Worm (Caenorhabditis elegans) whole organism, young adult: ENCODE results near the gene stg-1.

ENCODE experiments used
- B0019.2 ChIP-seq: fragments of 200-800 bp; sonication (Bioruptor generic); conservative IDR thresholded peaks from 2 replicates; pipeline ENCODE4 v1.3.6; 2022; ENCODE audit warnings: missing genetic modification reagents, missing genetic modification characterization, missing compliant biosample characterization
- B0035.1 ChIP-seq: sonication (generic microtip); optimal IDR thresholded peaks from 2 replicates; lab custom pipeline; 2016; ENCODE audit warnings: missing genetic modification characterization, mild to moderate bottlenecking, missing compliant biosample characterization, missing genotype, missing genetic modification reagents
- B0336.3 ChIP-seq: fragments of 200-800 bp; sonication (Bioruptor generic); IDR thresholded peaks from 2 replicates; pipeline ENCODE4 v1.3.6; 2022; ENCODE audit warnings: missing genetic modification characterization, missing compliant biosample characterization
- F10E7.11 ChIP-seq: sonication (generic microtip); optimal IDR thresholded peaks from 2 replicates; lab custom pipeline; 2017; ENCODE audit warnings: mild to moderate bottlenecking, missing genetic modification characterization, moderate library complexity, missing compliant biosample characterization
- F33H1.4 ChIP-seq: fragments of 200-800 bp; sonication (Bioruptor generic); IDR thresholded peaks from 2 replicates; pipeline ENCODE4 v1.3.6; 2022; ENCODE audit warnings: missing genetic modification reagents, missing genetic modification characterization, missing compliant biosample characterization
- F37B4.10 ChIP-seq: fragments of 200-800 bp; sonication (Bioruptor generic); IDR thresholded peaks from 2 replicates; pipeline ENCODE4 v1.3.6; 2022; ENCODE audit warnings: missing genetic modification characterization, missing compliant biosample characterization
- F57A8.1 ChIP-seq: fragments of 200-800 bp; sonication (Bioruptor generic); optimal IDR thresholded peaks from 2 replicates; lab custom pipeline; 2018; ENCODE audit warnings: mild to moderate bottlenecking, missing genetic modification characterization, moderate library complexity, missing compliant biosample characterization
- T26A5.8 ChIP-seq: sonication (generic microtip); optimal IDR thresholded peaks from 2 replicates; lab custom pipeline; 2016; ENCODE audit warnings: missing genetic modification characterization, missing compliant biosample characterization
- Y56A3A.18 ChIP-seq: fragments of 200-800 bp; sonication (Bioruptor generic); IDR thresholded peaks from 2 replicates; pipeline ENCODE4 v1.3.6; 2022; ENCODE audit warnings: missing genetic modification reagents, missing genetic modification characterization, missing compliant biosample characterization
- ZK185.1 ChIP-seq: sonication (generic microtip); optimal IDR thresholded peaks from 2 replicates; lab custom pipeline; 2016; ENCODE audit warnings: mild to moderate bottlenecking, missing genetic modification characterization, missing compliant biosample characterization; ENCODE audit not compliant: poor library complexity, severe bottlenecking
- attf-5 ChIP-seq: fragments of 200-800 bp; sonication (Bioruptor generic); optimal IDR thresholded peaks from 2 replicates; lab custom pipeline; 2018; ENCODE audit warnings: mild to moderate bottlenecking, missing genetic modification characterization, missing compliant biosample characterization
- attf-6 ChIP-seq: fragments of 200-800 bp; sonication (Bioruptor generic); IDR thresholded peaks from 2 replicates; pipeline ENCODE4 v1.3.6; 2022; ENCODE audit warnings: missing genetic modification reagents, missing genetic modification characterization, missing compliant biosample characterization
- ccch-3 ChIP-seq: fragments of 200-800 bp; sonication (Bioruptor generic); optimal IDR thresholded peaks from 2 replicates; lab custom pipeline; 2018; ENCODE audit warnings: mild to moderate bottlenecking, missing genetic modification characterization, missing compliant biosample characterization
- cebp-1 ChIP-seq, 2 experiments: fragments of 200-800 bp in 1 of 2; sonication (Bioruptor generic) in 1 of 2; sonication (generic microtip) in 1 of 2; IDR thresholded peaks in 1 of 2; optimal IDR thresholded peaks in 1 of 2; 2 replicates each; pipeline versions ENCODE4 v1.3.6 to Lab custom; 2017 to 2022; ENCODE audit warnings: missing compliant biosample characterization in 2 of 2, missing genetic modification characterization in 2 of 2, mild to moderate bottlenecking in 1 of 2, missing genetic modification reagents in 1 of 2, moderate library complexity in 1 of 2
- cebp-2 ChIP-seq: fragments of 200-800 bp; sonication (Bioruptor generic); IDR thresholded peaks from 2 replicates; pipeline ENCODE4 v1.3.6; 2022; ENCODE audit warnings: missing genetic modification characterization, missing compliant biosample characterization
- ceh-79 ChIP-seq: sonication (generic microtip); optimal IDR thresholded peaks from 2 replicates; lab custom pipeline; 2017; ENCODE audit warnings: mild to moderate bottlenecking, missing genetic modification characterization, missing compliant biosample characterization
- ceh-91 ChIP-seq: fragments of 200-800 bp; sonication (Bioruptor generic); IDR thresholded peaks from 2 replicates; pipeline ENCODE4 v1.3.6; 2022; ENCODE audit warnings: missing genetic modification reagents, missing genetic modification characterization, missing compliant biosample characterization
- dpff-1 ChIP-seq: sonication (generic microtip); optimal IDR thresholded peaks from 2 replicates; lab custom pipeline; 2017; ENCODE audit warnings: mild to moderate bottlenecking, missing genetic modification characterization, missing compliant biosample characterization
- egl-44 ChIP-seq: fragments of 200-800 bp; sonication (Bioruptor generic); IDR thresholded peaks from 2 replicates; pipeline ENCODE4 v1.3.6; 2022; ENCODE audit warnings: missing genetic modification reagents, missing genetic modification characterization, missing compliant biosample characterization
- fkh-3 ChIP-seq: sonication (generic microtip); optimal IDR thresholded peaks from 2 replicates; lab custom pipeline; 2016; ENCODE audit warnings: mild to moderate bottlenecking, missing genetic modification characterization, missing compliant biosample characterization
- him-1 ChIP-seq: sonication (generic microtip); optimal IDR thresholded peaks from 2 replicates; lab custom pipeline; 2016; ENCODE audit warnings: missing genotype, missing genetic modification reagents, missing genetic modification characterization, missing compliant biosample characterization
- hlh-12 ChIP-seq: sonication (generic microtip); optimal IDR thresholded peaks from 2 replicates; lab custom pipeline; 2016; ENCODE audit warnings: missing genetic modification characterization, missing compliant biosample characterization
- hsf-1 ChIP-seq: fragments of 200-800 bp; sonication (Bioruptor generic); IDR thresholded peaks from 2 replicates; pipeline ENCODE4 v1.3.6; 2022; ENCODE audit warnings: missing genetic modification reagents, missing genetic modification characterization, missing compliant biosample characterization
- lag-1 ChIP-seq: fragments of 200-800 bp; sonication (Bioruptor generic); IDR thresholded peaks from 2 replicates; pipeline ENCODE4 v1.3.6; 2022; ENCODE audit warnings: missing genetic modification reagents, missing genetic modification characterization, missing compliant biosample characterization
- lin-54 ChIP-seq: fragments of 200-800 bp; sonication (Bioruptor generic); optimal IDR thresholded peaks from 2 replicates; lab custom pipeline; 2018; ENCODE audit warnings: mild to moderate bottlenecking, missing genetic modification characterization, missing compliant biosample characterization
- mxl-1 ChIP-seq: sonication (generic microtip); optimal IDR thresholded peaks from 2 replicates; lab custom pipeline; 2016; ENCODE audit warnings: missing genetic modification characterization, missing compliant biosample characterization
- nfya-2 ChIP-seq: fragments of 200-800 bp; sonication (Bioruptor generic); IDR thresholded peaks from 2 replicates; pipeline ENCODE4 v1.3.6; 2022; ENCODE audit warnings: missing genetic modification reagents, missing genetic modification characterization, missing compliant biosample characterization
- nhr-120 ChIP-seq: fragments of 200-800 bp; sonication (Bioruptor generic); IDR thresholded peaks from 2 replicates; pipeline ENCODE4 v1.3.6; 2022; ENCODE audit warnings: missing genetic modification characterization, missing compliant biosample characterization
- nhr-27 ChIP-seq: fragments of 200-800 bp; sonication (Bioruptor generic); optimal IDR thresholded peaks from 2 replicates; lab custom pipeline; 2018; ENCODE audit warnings: mild to moderate bottlenecking, missing genetic modification characterization, moderate library complexity, missing compliant biosample characterization
- nhr-80 ChIP-seq: sonication (generic microtip); optimal IDR thresholded peaks from 2 replicates; lab custom pipeline; 2016; ENCODE audit warnings: missing genetic modification characterization, missing compliant biosample characterization
- nhr-90 ChIP-seq: sonication (generic microtip); optimal IDR thresholded peaks from 2 replicates; lab custom pipeline; 2016; ENCODE audit warnings: missing genotype, mild to moderate bottlenecking, missing genetic modification characterization, missing compliant biosample characterization
- rcor-1 ChIP-seq: fragments of 200-800 bp; sonication (Bioruptor generic); IDR thresholded peaks from 2 replicates; pipeline ENCODE4 v1.3.6; 2022; ENCODE audit warnings: missing genetic modification reagents, missing genetic modification characterization, missing compliant biosample characterization
- rec-8 ChIP-seq, 2 experiments: sonication (generic microtip); optimal IDR thresholded peaks; 2 replicates each; lab custom pipeline; 2016; ENCODE audit warnings: mild to moderate bottlenecking in 2 of 2, missing genetic modification characterization in 2 of 2, missing genetic modification reagents in 2 of 2, missing genotype in 2 of 2, missing biosample characterization in 1 of 2, missing compliant biosample characterization in 1 of 2, moderate library complexity in 1 of 2
- snpc-1.3 ChIP-seq: sonication (generic microtip); optimal IDR thresholded peaks from 2 replicates; lab custom pipeline; 2017; ENCODE audit warnings: missing genetic modification characterization, mild to moderate bottlenecking, missing compliant biosample characterization, antibody characterized with exemption, moderate library complexity, missing genotype, missing genetic modification reagents; ENCODE audit not compliant: insufficient read depth
- snpc-3.4 ChIP-seq: sonication (generic microtip); optimal IDR thresholded peaks from 2 replicates; lab custom pipeline; 2017; ENCODE audit warnings: missing genetic modification characterization, mild to moderate bottlenecking, missing compliant biosample characterization, antibody characterized with exemption, moderate library complexity, missing genotype, missing genetic modification reagents
- snpc-4 ChIP-seq, 5 experiments: fragments of 150-350 bp in 1 of 5; sonication (generic microtip) in 4 of 5; optimal IDR thresholded peaks; 2 replicates each; lab custom pipeline; 2014 to 2018; ENCODE audit warnings: missing genetic modification characterization in 5 of 5, missing biosample characterization in 3 of 5, antibody characterized with exemption in 2 of 5, mild to moderate bottlenecking in 2 of 5, missing compliant biosample characterization in 2 of 5, missing genotype in 2 of 5, moderate library complexity in 2 of 5, missing genetic modification reagents in 1 of 5
- somi-1 ChIP-seq: fragments of 200-800 bp; sonication (Bioruptor generic); optimal IDR thresholded peaks from 2 replicates; lab custom pipeline; 2018; ENCODE audit warnings: mild to moderate bottlenecking, missing genetic modification characterization, missing compliant biosample characterization
- unc-130 ChIP-seq: sonication (generic microtip); optimal IDR thresholded peaks from 2 replicates; lab custom pipeline; 2016; ENCODE audit warnings: missing genetic modification reagents, missing genetic modification characterization, missing compliant biosample characterization
- unc-62 ChIP-seq: fragments of 150-350 bp; optimal IDR thresholded peaks from 2 replicates; lab custom pipeline; 2014; ENCODE audit warnings: missing biosample characterization, missing genetic modification reagents, missing genetic modification characterization
- zfh-2 ChIP-seq: fragments of 200-800 bp; sonication (Bioruptor generic); conservative IDR thresholded peaks from 2 replicates; pipeline ENCODE4 v1.3.6; 2022; ENCODE audit warnings: missing genetic modification reagents, missing genetic modification characterization, missing compliant biosample characterization
- ztf-18 ChIP-seq: sonication (generic microtip); optimal IDR thresholded peaks from 2 replicates; lab custom pipeline; 2016; ENCODE audit warnings: missing genotype, mild to moderate bottlenecking, missing genetic modification characterization, missing compliant biosample characterization
- ztf-22 ChIP-seq: fragments of 200-800 bp; sonication (Bioruptor generic); optimal IDR thresholded peaks from 2 replicates; lab custom pipeline; 2018; ENCODE audit warnings: mild to moderate bottlenecking, missing genetic modification characterization, moderate library complexity, missing compliant biosample characterization
- ztf-26 ChIP-seq: sonication (generic microtip); optimal IDR thresholded peaks from 2 replicates; lab custom pipeline; 2017; ENCODE audit warnings: missing genetic modification characterization, missing compliant biosample characterization

Gene stg-1

DNA sequence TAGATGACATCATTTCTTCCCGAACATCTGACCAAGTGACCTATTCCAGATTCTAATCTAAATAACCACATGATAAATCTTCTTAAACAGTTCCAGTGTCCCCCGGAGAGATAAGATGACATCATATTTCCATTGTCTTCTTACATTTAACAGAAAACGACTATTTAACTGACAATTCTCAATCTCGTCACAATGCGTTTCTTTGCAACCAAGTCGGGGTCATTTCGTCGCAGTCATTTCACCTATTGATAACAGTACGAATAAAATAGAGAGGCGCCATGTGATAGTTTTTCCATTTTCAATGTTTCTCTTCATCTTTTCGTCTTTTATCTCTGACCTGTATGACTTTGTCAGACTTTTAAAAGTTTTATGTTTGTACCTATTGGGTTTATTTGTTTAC, 31.4 kb downstream of the stg-1 start (continued):
- TF ChIP-seq ZK185.1 = no peak
- no peak for TF ChIP-seq mxl-1 (tag; lab: Kevin White, UChicago)
- TF ChIP-seq Y56A3A.18 (GFP tag; lab: Robert Waterston, UW) = no peak
- TF ChIP-seq unc-62 (GFP tag; lab: Kevin White, UChicago) = no peak
- TF ChIP-seq nhr-27 (tag; lab: Kevin White, UChicago) = no peak
- no peak for TF ChIP-seq lag-1 (GFP tag; lab: Robert Waterston, UW)
- no peak for TF ChIP-seq snpc-4 (GFP tag; optimal IDR thresholded peaks at IDR 0.05; lab: Kevin White, UChicago)
- TF ChIP-seq snpc-4 (tag; optimal IDR thresholded peaks at IDR 0.05; lab: Kevin White, UChicago) = no peak
- peak; percentile 12 for TF ChIP-seq somi-1
- no peak for TF ChIP-seq egl-44 (GFP tag; lab: Robert Waterston, UW)
- TF ChIP-seq T26A5.8 = no peak
- no peak for TF ChIP-seq B0035.1 (tag; lab: Kevin White, UChicago)
- no peak for TF ChIP-seq ztf-18 (tag; lab: Kevin White, UChicago)
- no peak for TF ChIP-seq F10E7.11
- no peak for TF ChIP-seq lin-54 (GFP tag; lab: Kevin White, UChicago)
- TF ChIP-seq nhr-90 (tag; lab: Kevin White, UChicago) = no peak
- no peak for TF ChIP-seq F57A8.1 (GFP tag; lab: Kevin White, UChicago)
- no peak for TF ChIP-seq attf-6 (GFP tag; lab: Robert Waterston, UW)
- TF ChIP-seq F33H1.4 (GFP tag; lab: Robert Waterston, UW) = no peak
- no peak for TF ChIP-seq nfya-2 (GFP tag; lab: Robert Waterston, UW)
- no peak for TF ChIP-seq ceh-79 (tag; lab: Kevin White, UChicago)
- no peak for TF ChIP-seq F37B4.10 (GFP tag; lab: Robert Waterston, UW)

ce11 chrII:10028195-10028594, 32.3 kb downstream of the stg-1 start, which contains the start of gene F52H3.6:
F52H3.6 (minus strand) TSS chrII:10028422.
- TF ChIP-seq snpc-1.3 (tag; lab: Kevin White, UChicago) = no peak
- no peak for TF ChIP-seq zfh-2
- no peak for TF ChIP-seq B0019.2
- TF ChIP-seq nhr-80 (tag; lab: Kevin White, UChicago) = peak; percentile 33
- no peak for TF ChIP-seq B0035.1 (tag; lab: Kevin White, UChicago)
- no peak for TF ChIP-seq rec-8 (tag; optimal IDR thresholded peaks at IDR 0.05; lab: Kevin White, UChicago)
- TF ChIP-seq attf-5 = no peak
- TF ChIP-seq cebp-2 (GFP tag; lab: Robert Waterston, UW) = no peak
- TF ChIP-seq, all 124 proteins: peak for 1

DNA sequence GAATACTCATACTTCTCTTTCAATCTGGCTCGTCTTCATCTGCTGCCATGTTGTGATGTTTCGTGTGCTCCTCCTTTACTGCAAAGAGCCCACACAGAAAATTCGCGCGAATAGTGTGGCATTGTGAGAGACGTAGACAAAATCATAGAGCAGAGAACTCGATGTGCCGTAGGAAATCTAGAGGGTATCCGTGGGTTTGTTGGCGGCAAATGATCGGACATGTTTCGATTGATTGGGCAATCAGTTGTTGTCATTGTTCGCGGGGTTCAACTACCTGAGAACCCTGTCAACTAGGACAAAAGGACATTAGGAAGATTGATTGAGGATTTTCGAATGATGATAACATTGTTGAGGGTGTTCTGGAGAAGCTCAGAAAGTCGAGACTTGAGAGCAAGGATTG, 35.4 kb downstream of the stg-1 start:
- TF ChIP-seq lag-1 (GFP tag; lab: Robert Waterston, UW) (no peak), fkh-3 (no peak), ztf-22 (GFP tag; lab: Kevin White, UChicago) (no peak), dpff-1 (no peak), ceh-91 (no peak), ztf-26 (tag; lab: Kevin White, UChicago) (no peak), hlh-12 (tag; lab: Kevin White, UChicago) (no peak)

ce11 chrII:10021749-10022148, 38.7 kb downstream of the stg-1 start:
- TF ChIP-seq unc-130 (no peak), him-1 (tag; lab: Kevin White, UChicago) (no peak), rcor-1 (GFP tag; lab: Robert Waterston, UW) (no peak), ztf-18 (tag; lab: Kevin White, UChicago) (no peak), cebp-1 (GFP tag; IDR thresholded peaks at IDR 0.05; lab: Robert Waterston, UW) (no peak), cebp-1 (tag; optimal IDR thresholded peaks at IDR 0.05; lab: Kevin White, UChicago) (no peak), ccch-3 (no peak), nfya-2 (GFP tag; lab: Robert Waterston, UW) (no peak), hsf-1 (GFP tag; lab: Robert Waterston, UW) (no peak), snpc-1.3 (tag; lab: Kevin White, UChicago) (no peak), B0336.3 (GFP tag; lab: Robert Waterston, UW) (no peak), dpff-1 (no peak), snpc-3.4 (tag; lab: Kevin White, UChicago) (no peak), nhr-80 (tag; lab: Kevin White, UChicago) (no peak), nhr-120 (GFP tag; lab: Robert Waterston, UW) (no peak)
